Worm (Caenorhabditis elegans) whole organism, L4 larva: Measurements from ENCODE around the gene ndub-5.

Source experiments
- fos-1 ChIP-seq: fragments of 150-350 bp; optimal IDR thresholded peaks from 2 replicates; lab custom pipeline; 2014; ENCODE audit warnings: missing biosample characterization, missing genetic modification characterization
- mxl-2 ChIP-seq: fragments of 200-800 bp; sonication (Bioruptor generic); conservative IDR thresholded peaks from 2 replicates; pipeline ENCODE4 v1.3.6; 2022; ENCODE audit warnings: missing genetic modification reagents, missing genetic modification characterization, missing compliant biosample characterization
- tra-1 ChIP-seq: fragments of 200-800 bp; sonication (Bioruptor generic); IDR thresholded peaks from 2 replicates; pipeline ENCODE4 v1.3.6; 2022; ENCODE audit warnings: missing genetic modification reagents, missing genetic modification characterization, missing compliant biosample characterization

ce11 chrII:5712126-5712525 lies 21.0 kb upstream of the ndub-5 start:
- TF ChIP-seq fos-1 (tag; lab: Kevin White, UChicago): no peak
- TF ChIP-seq mxl-2: no peak
- TF ChIP-seq tra-1 (GFP tag; lab: Robert Waterston, UW): no peak
